Fruit fly (Drosophila melanogaster): Measurements from ENCODE around the gene IntS12.

Gene IntS12

DNA sequence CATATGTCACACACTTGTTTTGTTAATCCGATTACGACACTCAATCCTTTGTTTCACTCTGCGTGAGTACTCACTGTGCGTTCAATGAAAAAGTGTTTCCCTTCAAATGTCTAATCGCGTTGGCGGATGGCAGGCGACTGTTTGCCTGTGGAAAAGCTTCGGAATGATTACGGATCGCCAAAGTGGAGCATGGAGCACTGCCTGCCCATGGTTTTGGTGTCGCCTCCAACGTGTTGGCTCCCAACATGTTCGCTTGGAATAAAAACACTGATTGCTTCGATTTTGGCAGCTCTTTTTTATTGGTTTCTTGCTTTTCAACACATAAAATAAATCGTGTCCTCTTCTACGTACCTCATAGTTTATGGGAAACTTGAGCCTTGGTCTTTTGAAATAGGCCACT, 8.7 kb downstream of the IntS12 start, which contains the start of gene SPARC:
Gene SPARC, minus strand, starts transcription at position 144 of the 400 bp plus-strand sequence.
- peak; percentile 43; the same call in 1 of the 3 replicates for TF ChIP-seq eg (GFP tag; IDR thresholded peaks at IDR 0.05)
- no peak for TF ChIP-seq Blimp-1 (GFP tag; optimal IDR thresholded peaks at IDR 0.05)
- TF ChIP-seq CG15336 (GFP tag; IDR thresholded peaks at IDR 0.05): no peak
- no peak for TF ChIP-seq Ets96B (tag; optimal IDR thresholded peaks at IDR 0.05)
- TF ChIP-seq CG6163 (GFP tag; IDR thresholded peaks at IDR 0.05): 0 out of 3 replicates have a peak, but pooled peaks have one; percentile 16

DNA sequence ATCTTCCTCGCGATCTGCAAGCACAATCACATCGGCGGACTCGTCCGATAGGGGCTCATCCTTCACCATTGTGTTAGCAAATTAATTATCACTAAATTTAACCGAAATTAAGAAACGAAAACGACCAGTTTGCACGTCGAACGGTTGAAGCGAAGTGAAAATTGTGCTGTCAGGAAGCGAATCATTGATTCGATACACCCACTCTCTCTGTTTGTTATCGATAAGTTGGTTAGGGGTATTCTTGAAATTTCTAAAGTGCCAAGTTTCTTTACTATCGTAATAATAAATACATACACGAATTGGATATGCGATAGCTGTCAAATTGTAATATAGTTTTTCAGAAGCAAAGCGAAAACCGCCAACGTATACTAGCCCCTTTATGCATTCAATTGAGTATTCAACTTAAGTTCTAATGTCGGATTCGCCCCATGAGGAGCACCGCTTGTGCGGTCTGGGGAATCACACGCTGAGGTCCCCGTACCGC, 12.4 kb downstream of the IntS12 start, which contains the start of gene Rb97D:
Gene Rb97D, minus strand, starts transcription at position 199 of the 484 bp plus-strand sequence.
- peak; percentile 58; the same call in 2 of the 3 replicates for TF ChIP-seq CG8119 (GFP tag; IDR thresholded peaks at IDR 0.05)
- peak; percentile 53 for TF ChIP-seq cyc (GFP tag; optimal IDR thresholded peaks at IDR 0.05)
- TF ChIP-seq CG3919 (GFP tag; optimal IDR thresholded peaks at IDR 0.05): peak; percentile 63
- TF ChIP-seq CG10669 (GFP tag; optimal IDR thresholded peaks at IDR 0.05): peak; percentile 52
- TF ChIP-seq salr (GFP tag; optimal IDR thresholded peaks at IDR 0.05): peak in 1 of 2 experiments; percentile 19
- no peak for TF ChIP-seq CG16779 (tag; optimal IDR thresholded peaks at IDR 0.05)
- TF ChIP-seq lz (GFP tag; optimal IDR thresholded peaks at IDR 0.05): peak; percentile 80
- peak; percentile 38 for TF ChIP-seq Sox15 (GFP tag; optimal IDR thresholded peaks at IDR 0.05)
- peak; percentile 43 for TF ChIP-seq CG8319 (GFP tag; optimal IDR thresholded peaks at IDR 0.05)
- TF ChIP-seq dac (GFP tag; optimal IDR thresholded peaks at IDR 0.05): peak; percentile 12
- no peak for TF ChIP-seq Smox (GFP tag; optimal IDR thresholded peaks at IDR 0.05)
- TF ChIP-seq Blimp-1 (GFP tag; optimal IDR thresholded peaks at IDR 0.05): no peak
- TF ChIP-seq CG32006 (GFP tag; optimal IDR thresholded peaks at IDR 0.05): peak; percentile 74
- TF ChIP-seq Hr38 (GFP tag; optimal IDR thresholded peaks at IDR 0.05): no peak
- peak; percentile 80 for TF ChIP-seq CG6163 (GFP tag; IDR thresholded peaks at IDR 0.05)
- peak; percentile 90 for TF ChIP-seq achi (GFP tag; optimal IDR thresholded peaks at IDR 0.05)
- TF ChIP-seq Met (GFP tag; optimal IDR thresholded peaks at IDR 0.05): peak; percentile 72
- TF ChIP-seq CG31627 (GFP tag; optimal IDR thresholded peaks at IDR 0.05): peak; percentile 78
- TF ChIP-seq CG6276 (GFP tag; optimal IDR thresholded peaks at IDR 0.05): no peak
- no peak for TF ChIP-seq CG10631 (GFP tag; optimal IDR thresholded peaks at IDR 0.05)
- peak; percentile 52 for TF ChIP-seq CG6808 (GFP tag; optimal IDR thresholded peaks at IDR 0.05)
- TF ChIP-seq Ets21C (GFP tag; optimal IDR thresholded peaks at IDR 0.05): peak; percentile 62
- TF ChIP-seq pdm3 (GFP tag; optimal IDR thresholded peaks at IDR 0.05): no peak
- peak; percentile 2 for TF ChIP-seq fkh (GFP tag; optimal IDR thresholded peaks at IDR 0.05)
- peak; percentile 69 for TF ChIP-seq eg (GFP tag; IDR thresholded peaks at IDR 0.05)
- TF ChIP-seq acj6 (GFP tag; optimal IDR thresholded peaks at IDR 0.05): peak; percentile 72
- TF ChIP-seq svp (GFP tag): no peak
- peak; percentile 78 for TF ChIP-seq Hr4 (GFP tag; optimal IDR thresholded peaks at IDR 0.05)
- TF ChIP-seq fd59A (GFP tag; optimal IDR thresholded peaks at IDR 0.05): peak; percentile 2
- no peak for TF ChIP-seq spab (GFP tag; optimal IDR thresholded peaks at IDR 0.05)
- TF ChIP-seq CG1621 (tag; optimal IDR thresholded peaks at IDR 0.05): peak; percentile 36
- no peak for TF ChIP-seq Lpt (GFP tag; optimal IDR thresholded peaks at IDR 0.05)
- peak; percentile 61 for TF ChIP-seq CG3032 (tag; optimal IDR thresholded peaks at IDR 0.05)
- TF ChIP-seq ss (GFP tag; optimal IDR thresholded peaks at IDR 0.05): peak; percentile 42 to 48
- peak; percentile 23 for TF ChIP-seq Ets96B (tag; optimal IDR thresholded peaks at IDR 0.05)
- TF ChIP-seq CG34406 (GFP tag; optimal IDR thresholded peaks at IDR 0.05): peak; percentile 34
- TF ChIP-seq OdsH (GFP tag; optimal IDR thresholded peaks at IDR 0.05): peak; percentile 67
- peak; percentile 21 for TF ChIP-seq CG9139 (GFP tag; optimal IDR thresholded peaks at IDR 0.05)
- peak; percentile 14 for TF ChIP-seq CG6854 (GFP tag; optimal IDR thresholded peaks at IDR 0.05)
- peak; percentile 61 for TF ChIP-seq net (GFP tag; optimal IDR thresholded peaks at IDR 0.05)
- peak; percentile 31 for TF ChIP-seq CG8632 (GFP tag; optimal IDR thresholded peaks at IDR 0.05)
- peak; percentile 51 for TF ChIP-seq vri (GFP tag; optimal IDR thresholded peaks at IDR 0.05)
- peak; percentile 52 for TF ChIP-seq CG11902 (GFP tag; optimal IDR thresholded peaks at IDR 0.05)
- TF ChIP-seq Hr39 (GFP tag; optimal IDR thresholded peaks at IDR 0.05): peak; percentile 77
- TF ChIP-seq CG7368 (GFP tag; optimal IDR thresholded peaks at IDR 0.05): no peak
- TF ChIP-seq CG11294 (GFP tag; IDR thresholded peaks at IDR 0.05): no peak; the same call in 1 of the 2 replicates
- peak; percentile 60 for TF ChIP-seq CG15336 (GFP tag; IDR thresholded peaks at IDR 0.05)
- TF ChIP-seq fd85E (GFP tag; optimal IDR thresholded peaks at IDR 0.05): no peak
- TF ChIP-seq CG6792 (GFP tag; optimal IDR thresholded peaks at IDR 0.05): peak; percentile 67

All from whole organism, prepupa.